Worm (Caenorhabditis elegans): ENCODE results near the gene C02F5.12.

Gene C02F5.12

DNA sequence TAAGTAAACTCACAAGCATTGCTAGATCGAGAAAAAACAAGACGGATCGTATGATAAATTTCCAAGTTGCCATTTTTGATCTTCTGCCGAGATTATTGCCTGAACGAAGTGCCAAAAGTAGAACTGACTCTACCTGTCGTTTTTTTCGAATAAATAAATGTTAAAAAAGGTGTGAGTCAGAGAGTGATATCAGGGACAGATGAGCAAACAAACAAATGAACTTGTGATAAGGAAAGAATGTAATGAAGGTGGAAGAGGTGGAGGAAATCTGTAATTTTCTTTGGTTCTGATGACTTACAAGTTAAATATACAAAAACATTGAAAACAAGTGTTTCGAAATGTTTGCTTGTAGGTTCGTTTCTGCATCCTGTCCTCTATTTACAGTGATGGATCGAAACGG is 3.5 kb downstream of the C02F5.12 start, which contains the start of gene tsp-1:
tsp-1 (minus strand) TSS at position 99 of the 400 bp plus-strand sequence.
- TF ChIP-seq ztf-11 (tag; optimal IDR thresholded peaks at IDR 0.05) (no peak), F16B12.6 (tag; optimal IDR thresholded peaks at IDR 0.05) (no peak), efl-1 (optimal IDR thresholded peaks at IDR 0.05) (no peak), efl-1 (GFP tag; optimal IDR thresholded peaks at IDR 0.05 in 1 of 2) (peak in 1 of 2 experiments; percentile 69)

DNA sequence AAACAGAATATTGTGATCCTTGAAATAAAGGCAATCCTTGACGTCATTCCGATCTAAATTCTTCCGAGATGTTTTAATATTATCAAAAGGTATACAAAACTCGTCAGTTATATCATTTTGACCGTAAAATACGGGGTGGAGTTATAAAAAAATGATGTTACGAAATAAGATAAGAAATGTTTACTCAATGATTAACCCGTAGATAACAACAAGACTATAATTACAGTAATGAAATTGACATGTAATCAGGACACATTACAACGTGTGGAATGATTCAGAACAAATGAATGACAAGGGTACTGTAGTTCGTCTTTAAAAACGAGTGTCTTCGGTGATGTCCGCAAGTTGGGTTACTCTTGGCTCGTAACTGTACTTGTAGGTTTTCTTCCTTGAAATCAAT is 5.0 kb downstream of the C02F5.12 start, which contains the start of gene tsp-2:
tsp-2 (minus strand) TSS at position 109 of the 400 bp plus-strand sequence.
- TF ChIP-seq elt-2 (tag; optimal IDR thresholded peaks at IDR 0.05) (peak; percentile 47), fkh-4 (tag; optimal IDR thresholded peaks at IDR 0.05; ENCODE audit: borderline replicate concordance) (no peak)

ce11 chrIII:8235880-8236279 is 6.9 kb downstream of the C02F5.12 start, which contains the start of gene C02F5.5:
TSS of gene C02F5.5 (plus strand) at chrIII:8236180.
- no peak for TF ChIP-seq zip-4 (GFP tag; optimal IDR thresholded peaks at IDR 0.05)
- no peak for TF ChIP-seq blmp-1 (tag; optimal IDR thresholded peaks at IDR 0.05)
- no peak for TF ChIP-seq unc-130 (tag; optimal IDR thresholded peaks at IDR 0.05)
- no peak for TF ChIP-seq aha-1 (tag; optimal IDR thresholded peaks at IDR 0.05)
- no peak for TF ChIP-seq mab-9 (GFP tag; IDR thresholded peaks at IDR 0.05)
- no peak for TF ChIP-seq aly-2 (tag; optimal IDR thresholded peaks at IDR 0.05)
- TF ChIP-seq sup-37 (GFP tag; optimal IDR thresholded peaks at IDR 0.05): no peak
- no peak for TF ChIP-seq fkh-10 (GFP tag; optimal IDR thresholded peaks at IDR 0.05)
- TF ChIP-seq lir-3 (tag; optimal IDR thresholded peaks at IDR 0.05; ENCODE audit: poor library complexity): no peak
- TF ChIP-seq unc-86 (tag; optimal IDR thresholded peaks at IDR 0.05): no peak
- no peak for TF ChIP-seq elt-2 (tag; optimal IDR thresholded peaks at IDR 0.05)
- TF ChIP-seq jun-1 (tag; optimal IDR thresholded peaks at IDR 0.05): no peak
- no peak for TF ChIP-seq swsn-7 (tag; optimal IDR thresholded peaks at IDR 0.05)
- TF ChIP-seq unc-30 (tag; optimal IDR thresholded peaks at IDR 0.05): no peak
- no peak for TF ChIP-seq lin-35 (GFP tag; optimal IDR thresholded peaks at IDR 0.05)
- TF ChIP-seq ama-1 (optimal IDR thresholded peaks at IDR 0.05): no peak

DNA sequence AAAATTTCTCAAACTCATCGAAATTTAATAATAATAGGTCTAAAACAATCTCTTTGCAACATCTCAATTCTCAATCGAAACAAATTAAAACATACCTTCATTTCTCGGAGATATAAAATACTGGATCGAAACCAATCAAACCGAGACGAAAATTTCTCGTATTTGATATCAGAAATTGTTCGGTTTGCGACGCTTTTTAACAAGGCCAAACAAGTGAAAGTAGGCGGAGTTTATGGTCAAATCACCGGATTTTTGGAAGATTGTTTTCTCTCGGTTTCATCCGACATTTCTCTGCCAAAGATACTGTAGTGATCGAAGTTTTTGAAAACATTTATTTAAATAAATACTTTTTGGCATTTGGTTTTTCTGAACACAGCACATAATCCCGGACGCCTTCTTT is 7.5 kb downstream of the C02F5.12 start, which contains the start of gene C02F5.14:
C02F5.14 (minus strand) TSS at position 157 of the 400 bp plus-strand sequence.
- peak; percentile 95 for TF ChIP-seq blmp-1 (tag; optimal IDR thresholded peaks at IDR 0.05)
- peak; percentile 48 for TF ChIP-seq nhr-85 (tag)
- TF ChIP-seq alr-1 (tag; optimal IDR thresholded peaks at IDR 0.05; ENCODE audit: borderline replicate concordance): no peak

ce11 chrIII:8232634-8233033 is 10.2 kb downstream of the C02F5.12 start, which contains the start of gene henn-1:
TSS of gene henn-1 (plus strand) at chrIII:8232651.
- TF ChIP-seq efl-1 (optimal IDR thresholded peaks at IDR 0.05): no peak
- peak in 1 of 2 experiments; percentile 90 for TF ChIP-seq efl-1 (GFP tag; optimal IDR thresholded peaks at IDR 0.05 in 1 of 2)
- peak; percentile 22 for TF ChIP-seq ama-1 (optimal IDR thresholded peaks at IDR 0.05)
- no peak for TF ChIP-seq fkh-8 (tag; optimal IDR thresholded peaks at IDR 0.05)
- TF ChIP-seq irx-1 (tag; optimal IDR thresholded peaks at IDR 0.05): peak; percentile 3
- TF ChIP-seq ceh-63 (GFP tag; optimal IDR thresholded peaks at IDR 0.05): no peak
- no peak for TF ChIP-seq unc-62 (GFP tag; optimal IDR thresholded peaks at IDR 0.05)
- TF ChIP-seq lsy-2 (tag; optimal IDR thresholded peaks at IDR 0.05): peak in 1 of 2 experiments; percentile 15
- no peak for TF ChIP-seq nhr-76 (tag; optimal IDR thresholded peaks at IDR 0.05)
- TF ChIP-seq nhr-90 (tag; optimal IDR thresholded peaks at IDR 0.05; ENCODE audit: poor library complexity): no peak
- TF ChIP-seq nhr-47 (tag; optimal IDR thresholded peaks at IDR 0.05): peak; percentile 4

ce11 chrIII:8229480-8229879 is 13.3 kb downstream of the C02F5.12 start:
- TF ChIP-seq nhr-28 (tag; optimal IDR thresholded peaks at IDR 0.05): no peak
- TF ChIP-seq zip-4 (GFP tag; optimal IDR thresholded peaks at IDR 0.05): no peak
- TF ChIP-seq dpl-1 (GFP tag; optimal IDR thresholded peaks at IDR 0.05): no peak
- TF ChIP-seq fos-1 (tag; optimal IDR thresholded peaks at IDR 0.05): no peak
- peak; percentile 1 for TF ChIP-seq sox-4 (tag; optimal IDR thresholded peaks at IDR 0.05)
- peak; percentile 45 for TF ChIP-seq nhr-11 (tag; optimal IDR thresholded peaks at IDR 0.05)
- no peak for TF ChIP-seq pqm-1 (tag; optimal IDR thresholded peaks at IDR 0.05)
- no peak for TF ChIP-seq alr-1 (tag; optimal IDR thresholded peaks at IDR 0.05; ENCODE audit: borderline replicate concordance)
- TF ChIP-seq pax-3 (tag; optimal IDR thresholded peaks at IDR 0.05): peak; percentile 23
- TF ChIP-seq rnt-1 (tag; optimal IDR thresholded peaks at IDR 0.05): no peak
- TF ChIP-seq lin-39 (tag; optimal IDR thresholded peaks at IDR 0.05): no peak
- no peak for TF ChIP-seq tlp-1 (tag; optimal IDR thresholded peaks at IDR 0.05)
- no peak for TF ChIP-seq pag-3 (tag; optimal IDR thresholded peaks at IDR 0.05; ENCODE audit: borderline replicate concordance, insufficient read depth)
- no peak for TF ChIP-seq lin-13 (GFP tag; optimal IDR thresholded peaks at IDR 0.05)
- no peak for TF ChIP-seq hlh-17 (GFP tag; optimal IDR thresholded peaks at IDR 0.05; ENCODE audit: borderline replicate concordance)
- TF ChIP-seq elt-2 (tag; optimal IDR thresholded peaks at IDR 0.05): no peak
